Worm (Caenorhabditis elegans) whole organism, mixed stage, embryonic: ENCODE results near the gene F19B2.6.

Experiments used
- bed-3 ChIP-seq: fragments of 200-800 bp; sonication (Bioruptor generic); optimal IDR thresholded peaks from 3 replicates; lab custom pipeline; 2018; ENCODE audit warnings: mild to moderate bottlenecking, missing genetic modification characterization, moderate library complexity, missing compliant biosample characterization
- ces-1 ChIP-seq: fragments of 150-350 bp; optimal IDR thresholded peaks from 2 replicates; lab custom pipeline; 2014; ENCODE audit warnings: missing biosample characterization, missing genetic modification reagents, missing genetic modification characterization
- elt-1 ChIP-seq: sonication (generic microtip); optimal IDR thresholded peaks from 2 replicates; lab custom pipeline; 2017; ENCODE audit warnings: missing genetic modification characterization, mild to moderate bottlenecking, missing compliant biosample characterization, antibody characterized with exemption, moderate library complexity, borderline replicate concordance; ENCODE audit not compliant: insufficient read depth
- elt-3 ChIP-seq: fragments of 150-350 bp; optimal IDR thresholded peaks from 2 replicates; lab custom pipeline; 2014; ENCODE audit warnings: missing biosample characterization, missing genetic modification characterization
- lsy-2 ChIP-seq: fragments of 150-350 bp; optimal IDR thresholded peaks from 2 replicates; lab custom pipeline; 2014; ENCODE audit warnings: missing biosample characterization, missing genetic modification characterization
- nhr-12 ChIP-seq: fragments of 150-350 bp; optimal IDR thresholded peaks from 2 replicates; lab custom pipeline; 2014; ENCODE audit warnings: missing biosample characterization, missing genetic modification characterization
- nhr-237 ChIP-seq: fragments of 150-350 bp; optimal IDR thresholded peaks from 2 replicates; lab custom pipeline; 2014; ENCODE audit warnings: missing biosample characterization, missing genetic modification characterization
- nhr-76 ChIP-seq: sonication (generic microtip); optimal IDR thresholded peaks from 2 replicates; lab custom pipeline; 2017; ENCODE audit warnings: missing biosample characterization, missing genetic modification characterization
- sem-2 ChIP-seq: fragments of 200-800 bp; sonication (Bioruptor generic); optimal IDR thresholded peaks from 2 replicates; lab custom pipeline; 2018; ENCODE audit warnings: mild to moderate bottlenecking, missing genetic modification characterization, missing compliant biosample characterization
- snpc-4 ChIP-seq: fragments of 150-350 bp; optimal IDR thresholded peaks from 2 replicates; lab custom pipeline; 2014; ENCODE audit warnings: missing biosample characterization, missing genetic modification characterization
- unc-120 ChIP-seq: sonication (generic microtip); optimal IDR thresholded peaks from 2 replicates; lab custom pipeline; 2017; ENCODE audit warnings: missing genetic modification characterization, missing compliant biosample characterization; ENCODE audit not compliant: poor library complexity, severe bottlenecking
- unc-39 ChIP-seq: fragments of 150-350 bp; optimal IDR thresholded peaks from 2 replicates; lab custom pipeline; 2014; ENCODE audit warnings: missing biosample characterization, missing genetic modification characterization

DNA sequence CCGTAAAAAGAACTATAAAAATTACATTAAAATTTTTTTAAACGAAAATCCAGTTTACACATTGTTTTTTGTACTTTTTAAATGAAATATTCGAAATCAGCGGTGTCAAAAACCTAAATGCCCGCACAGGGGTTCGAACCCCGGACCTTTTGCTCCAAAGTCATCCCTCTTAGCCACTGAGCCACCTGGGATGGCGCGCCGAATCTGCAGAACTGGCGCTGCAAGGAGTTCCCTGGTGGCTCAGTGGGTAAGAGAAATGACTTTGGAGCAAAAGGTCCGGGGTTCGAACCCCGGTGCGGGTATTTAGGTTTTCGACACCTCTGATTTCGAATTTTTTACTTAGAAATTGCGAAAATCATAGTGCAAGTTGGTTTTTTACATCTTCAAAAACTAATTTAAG is 34.7 kb upstream of the F19B2.6 start:
- no peak for TF ChIP-seq ces-1 (GFP tag; lab: Kevin White, UChicago)
- no peak for TF ChIP-seq unc-120 (tag; lab: Kevin White, UChicago)
- no peak for TF ChIP-seq elt-3 (tag; lab: Kevin White, UChicago)
- TF ChIP-seq nhr-76 (tag; lab: Kevin White, UChicago): no peak
- no peak for TF ChIP-seq nhr-12 (tag; lab: Kevin White, UChicago)
- TF ChIP-seq lsy-2 (tag; lab: Kevin White, UChicago): no peak
- no peak for TF ChIP-seq elt-1 (tag; lab: Kevin White, UChicago)
- TF ChIP-seq unc-39 (tag; lab: Kevin White, UChicago): no peak
- TF ChIP-seq snpc-4: no peak
- TF ChIP-seq bed-3 (GFP tag; lab: Kevin White, UChicago): no peak
- TF ChIP-seq nhr-237 (tag; lab: Kevin White, UChicago): no peak
- no peak for TF ChIP-seq sem-2 (GFP tag; lab: Kevin White, UChicago)
